Worm (Caenorhabditis elegans): Measurements from ENCODE around the gene Y38E10A.33.
A peak's percentile ranks its signal among the peaks of the same experiment; 100 is the strongest.

ce11 chrII:12677975-12678866, 1.2 kb downstream of the Y38E10A.33 start:
- TF ChIP-seq nfya-1 (tag; optimal IDR thresholded peaks at IDR 0.05; ENCODE audit: insufficient read depth) (peak; percentile 76), nhr-25 (tag; optimal IDR thresholded peaks at IDR 0.05) (peak; percentile 77), ceh-82 (tag; optimal IDR thresholded peaks at IDR 0.05) (no peak), lin-15B (tag; optimal IDR thresholded peaks at IDR 0.05) (peak; percentile 89), R02D3.7 (tag; optimal IDR thresholded peaks at IDR 0.05) (peak; percentile 73), skn-1 (tag; optimal IDR thresholded peaks at IDR 0.05) (peak; percentile 21)
